Worm (Caenorhabditis elegans) whole organism, young adult: ENCODE measurements around the gene Y41E3.6.
A peak's percentile ranks its signal among the peaks of the same experiment; 100 is the strongest.

Source experiments
- B0035.1 ChIP-seq: sonication (generic microtip); optimal IDR thresholded peaks from 2 replicates; lab custom pipeline; 2016; ENCODE audit warnings: missing genetic modification characterization, mild to moderate bottlenecking, missing compliant biosample characterization, missing genotype, missing genetic modification reagents
- B0336.3 ChIP-seq: fragments of 200-800 bp; sonication (Bioruptor generic); IDR thresholded peaks from 2 replicates; pipeline ENCODE4 v1.3.6; 2022; ENCODE audit warnings: missing genetic modification characterization, missing compliant biosample characterization
- C06A6.2 ChIP-seq: fragments of 200-800 bp; sonication (Bioruptor generic); conservative IDR thresholded peaks from 2 replicates; pipeline ENCODE4 v1.3.6; 2022; ENCODE audit warnings: missing genetic modification characterization, missing compliant biosample characterization
- C17E4.6 ChIP-seq: fragments of 200-800 bp; sonication (Bioruptor generic); IDR thresholded peaks from 2 replicates; pipeline ENCODE4 v1.3.6; 2022; ENCODE audit warnings: missing genetic modification reagents, missing genetic modification characterization, missing compliant biosample characterization
- D2030.7 ChIP-seq: fragments of 200-800 bp; sonication (Bioruptor generic); IDR thresholded peaks from 2 replicates; pipeline ENCODE4 v1.3.6; 2022; ENCODE audit warnings: missing genetic modification reagents, missing genetic modification characterization, missing compliant biosample characterization
- F22D6.2 ChIP-seq: sonication (generic microtip); optimal IDR thresholded peaks from 2 replicates; lab custom pipeline; 2016; ENCODE audit warnings: mild to moderate bottlenecking, missing genetic modification characterization, missing compliant biosample characterization
- F49E8.2 ChIP-seq: sonication (generic microtip); optimal IDR thresholded peaks from 3 replicates; lab custom pipeline; 2017; ENCODE audit warnings: missing genetic modification characterization, mild to moderate bottlenecking, missing compliant biosample characterization, antibody characterized with exemption, moderate library complexity; ENCODE audit not compliant: insufficient read depth
- K11D2.4 ChIP-seq: fragments of 200-800 bp; sonication (Bioruptor generic); IDR thresholded peaks from 2 replicates; pipeline ENCODE4 v1.3.6; 2022; ENCODE audit warnings: missing genetic modification reagents, missing genetic modification characterization, missing compliant biosample characterization
- Y53G8AR.9 ChIP-seq: fragments of 200-800 bp; sonication (Bioruptor generic); conservative IDR thresholded peaks from 2 replicates; pipeline ENCODE4 v1.3.6; 2022; ENCODE audit warnings: missing genetic modification reagents, missing genetic modification characterization, missing compliant biosample characterization
- Y56A3A.18 ChIP-seq: fragments of 200-800 bp; sonication (Bioruptor generic); IDR thresholded peaks from 2 replicates; pipeline ENCODE4 v1.3.6; 2022; ENCODE audit warnings: missing genetic modification reagents, missing genetic modification characterization, missing compliant biosample characterization
- Y95B8A.8 ChIP-seq: fragments of 200-800 bp; sonication (Bioruptor generic); IDR thresholded peaks from 2 replicates; pipeline ENCODE4 v1.3.6; 2022; ENCODE audit warnings: missing genetic modification reagents, missing genetic modification characterization, missing compliant biosample characterization
- ama-1 ChIP-seq, 3 experiments: fragments of 150-350 bp in 1 of 3; sonication (generic microtip) in 2 of 3; optimal IDR thresholded peaks; 2 replicates each; lab custom pipeline; 2014 to 2018; ENCODE audit warnings: missing biosample characterization in 2 of 3, missing genetic modification characterization in 2 of 3, missing genetic modification reagents in 2 of 3
- aptf-2 ChIP-seq: fragments of 200-800 bp; sonication (Bioruptor generic); conservative IDR thresholded peaks from 2 replicates; pipeline ENCODE4 v1.3.6; 2022; ENCODE audit warnings: missing genetic modification reagents, missing genetic modification characterization, missing compliant biosample characterization
- atf-7 ChIP-seq: sonication (generic microtip); optimal IDR thresholded peaks from 2 replicates; lab custom pipeline; 2017; ENCODE audit warnings: mild to moderate bottlenecking, missing genetic modification characterization, missing compliant biosample characterization
- attf-6 ChIP-seq: fragments of 200-800 bp; sonication (Bioruptor generic); IDR thresholded peaks from 2 replicates; pipeline ENCODE4 v1.3.6; 2022; ENCODE audit warnings: missing genetic modification reagents, missing genetic modification characterization, missing compliant biosample characterization
- ccch-3 ChIP-seq: fragments of 200-800 bp; sonication (Bioruptor generic); optimal IDR thresholded peaks from 2 replicates; lab custom pipeline; 2018; ENCODE audit warnings: mild to moderate bottlenecking, missing genetic modification characterization, missing compliant biosample characterization
- cebp-2 ChIP-seq: fragments of 200-800 bp; sonication (Bioruptor generic); IDR thresholded peaks from 2 replicates; pipeline ENCODE4 v1.3.6; 2022; ENCODE audit warnings: missing genetic modification characterization, missing compliant biosample characterization
- ceh-100 ChIP-seq: fragments of 200-800 bp; sonication (Bioruptor generic); IDR thresholded peaks from 2 replicates; pipeline ENCODE4 v1.3.6; 2022; ENCODE audit warnings: missing genetic modification reagents, missing genetic modification characterization, missing compliant biosample characterization
- ceh-58 ChIP-seq: fragments of 200-800 bp; sonication (Bioruptor generic); IDR thresholded peaks from 2 replicates; pipeline ENCODE4 v1.3.6; 2022; ENCODE audit warnings: missing genetic modification characterization, missing compliant biosample characterization
- ceh-91 ChIP-seq: fragments of 200-800 bp; sonication (Bioruptor generic); IDR thresholded peaks from 2 replicates; pipeline ENCODE4 v1.3.6; 2022; ENCODE audit warnings: missing genetic modification reagents, missing genetic modification characterization, missing compliant biosample characterization
- die-1 ChIP-seq: sonication (generic microtip); optimal IDR thresholded peaks from 2 replicates; lab custom pipeline; 2016; ENCODE audit warnings: missing genotype, mild to moderate bottlenecking, missing genetic modification characterization, missing compliant biosample characterization
- dpl-1 ChIP-seq: fragments of 150-350 bp; optimal IDR thresholded peaks from 2 replicates; lab custom pipeline; 2014; ENCODE audit warnings: missing biosample characterization, missing genetic modification reagents, missing genetic modification characterization
- fkh-3 ChIP-seq: sonication (generic microtip); optimal IDR thresholded peaks from 2 replicates; lab custom pipeline; 2016; ENCODE audit warnings: mild to moderate bottlenecking, missing genetic modification characterization, missing compliant biosample characterization
- hmg-20 ChIP-seq: fragments of 200-800 bp; sonication (Bioruptor generic); IDR thresholded peaks from 2 replicates; pipeline ENCODE4 v1.3.6; 2022; ENCODE audit warnings: missing genetic modification reagents, missing genetic modification characterization, missing compliant biosample characterization
- lin-26 ChIP-seq: fragments of 200-800 bp; sonication (Bioruptor generic); IDR thresholded peaks from 2 replicates; pipeline ENCODE4 v1.3.6; 2022; ENCODE audit warnings: missing genetic modification reagents, missing genetic modification characterization, missing compliant biosample characterization
- madf-3 ChIP-seq: fragments of 200-800 bp; sonication (Bioruptor generic); IDR thresholded peaks from 2 replicates; pipeline ENCODE4 v1.3.6; 2022; ENCODE audit warnings: missing genetic modification reagents, missing genetic modification characterization, missing compliant biosample characterization
- mcd-1 ChIP-seq: fragments of 200-800 bp; sonication (Bioruptor generic); IDR thresholded peaks from 2 replicates; pipeline ENCODE4 v1.3.6; 2022; ENCODE audit warnings: missing genetic modification reagents, missing genetic modification characterization, missing compliant biosample characterization
- mes-4 ChIP-seq: sonication (generic microtip); optimal IDR thresholded peaks from 2 replicates; lab custom pipeline; 2016; ENCODE audit warnings: missing genotype, missing genetic modification characterization, missing compliant biosample characterization
- nhr-27 ChIP-seq: fragments of 200-800 bp; sonication (Bioruptor generic); optimal IDR thresholded peaks from 2 replicates; lab custom pipeline; 2018; ENCODE audit warnings: mild to moderate bottlenecking, missing genetic modification characterization, moderate library complexity, missing compliant biosample characterization
- pbrm-1 ChIP-seq: fragments of 200-800 bp; sonication (Bioruptor generic); IDR thresholded peaks from 2 replicates; pipeline ENCODE4 v1.3.6; 2022; ENCODE audit warnings: missing genetic modification reagents, missing genetic modification characterization, missing compliant biosample characterization
- pha-4 ChIP-seq: fragments of 150-350 bp; sonication (generic microtip); optimal IDR thresholded peaks from 2 replicates; lab custom pipeline; 2014; ENCODE audit warnings: missing biosample characterization, missing genetic modification reagents, missing genetic modification characterization
- rpc-1 ChIP-seq, 2 experiments: fragments of 150-350 bp in 1 of 2; sonication (generic microtip) in 1 of 2; optimal IDR thresholded peaks; 2 replicates each; lab custom pipeline; 2014 to 2018; ENCODE audit warnings: missing biosample characterization in 1 of 2, missing genetic modification characterization in 1 of 2, missing genetic modification reagents in 1 of 2, missing genotype in 1 of 2
- sdz-38 ChIP-seq: sonication (generic microtip); optimal IDR thresholded peaks from 2 replicates; lab custom pipeline; 2016; ENCODE audit warnings: missing genotype, missing genetic modification characterization, missing compliant biosample characterization
- sea-2 ChIP-seq: fragments of 200-800 bp; sonication (Bioruptor generic); IDR thresholded peaks from 2 replicates; pipeline ENCODE4 v1.3.6; 2022; ENCODE audit warnings: missing genetic modification characterization, missing compliant biosample characterization
- snpc-1.1 ChIP-seq: sonication (generic microtip); optimal IDR thresholded peaks from 2 replicates; lab custom pipeline; 2017; ENCODE audit warnings: missing genetic modification characterization, mild to moderate bottlenecking, missing compliant biosample characterization, antibody characterized with exemption, moderate library complexity, missing genotype, missing genetic modification reagents; ENCODE audit not compliant: insufficient read depth
- snpc-3.4 ChIP-seq: sonication (generic microtip); optimal IDR thresholded peaks from 2 replicates; lab custom pipeline; 2017; ENCODE audit warnings: missing genetic modification characterization, mild to moderate bottlenecking, missing compliant biosample characterization, antibody characterized with exemption, moderate library complexity, missing genotype, missing genetic modification reagents
- snpc-4 ChIP-seq, 5 experiments: fragments of 150-350 bp in 1 of 5; sonication (generic microtip) in 4 of 5; optimal IDR thresholded peaks; 2 replicates each; lab custom pipeline; 2014 to 2018; ENCODE audit warnings: missing genetic modification characterization in 5 of 5, missing biosample characterization in 3 of 5, antibody characterized with exemption in 2 of 5, mild to moderate bottlenecking in 2 of 5, missing compliant biosample characterization in 2 of 5, missing genotype in 2 of 5, moderate library complexity in 2 of 5, missing genetic modification reagents in 1 of 5
- sptf-2 ChIP-seq: fragments of 200-800 bp; sonication (Bioruptor generic); optimal IDR thresholded peaks from 2 replicates; lab custom pipeline; 2018; ENCODE audit warnings: mild to moderate bottlenecking, missing genetic modification characterization, missing compliant biosample characterization
- tbx-9 ChIP-seq: sonication (generic microtip); optimal IDR thresholded peaks from 2 replicates; lab custom pipeline; 2016; ENCODE audit warnings: borderline replicate concordance, missing genetic modification characterization, inconsistent platforms, missing compliant biosample characterization
- ztf-25 ChIP-seq: fragments of 200-800 bp; sonication (Bioruptor generic); IDR thresholded peaks from 2 replicates; pipeline ENCODE4 v1.3.6; 2022; ENCODE audit warnings: missing genetic modification reagents, missing genetic modification characterization, missing compliant biosample characterization

Y41E3.6 gene

ce11 chrIV:15049288-15050094 is 42.9 kb downstream of the Y41E3.6 start (continued):
- TF ChIP-seq fkh-3 (tag; lab: Kevin White, UChicago) (no peak), F49E8.2 (no peak), ceh-58 (no peak), aptf-2 (GFP tag; lab: Robert Waterston, UW) (0 out of 2 replicates have a peak, but pooled peaks have one; percentile 27), ama-1 (optimal IDR thresholded peaks at IDR 0.05; lab: Kevin White, UChicago) (no peak), ama-1 (GFP tag; optimal IDR thresholded peaks at IDR 0.05; lab: Kevin White, UChicago) (peak in 1 of 2 experiments; percentile 32), ztf-25 (GFP tag; lab: Robert Waterston, UW) (peak; percentile 60; the same call in 1 of the 2 replicates), attf-6 (GFP tag; lab: Robert Waterston, UW) (0 out of 2 replicates have a peak, but pooled peaks have one; percentile 18), C17E4.6 (GFP tag; lab: Robert Waterston, UW) (no peak), mcd-1 (GFP tag; lab: Robert Waterston, UW) (peak; percentile 52; the same call in 1 of the 2 replicates), snpc-4 (GFP tag; optimal IDR thresholded peaks at IDR 0.05; lab: Kevin White, UChicago) (peak; percentile 35), snpc-4 (tag; optimal IDR thresholded peaks at IDR 0.05; lab: Kevin White, UChicago) (peak in 2 of 4 experiments; percentile 18 to 77), ccch-3 (GFP tag; lab: Kevin White, UChicago) (no peak), pbrm-1 (GFP tag; lab: Robert Waterston, UW) (no peak), ceh-91 (GFP tag; lab: Robert Waterston, UW) (no peak), atf-7 (tag; lab: Kevin White, UChicago) (no peak), D2030.7 (GFP tag; lab: Robert Waterston, UW) (no peak; the same call in 1 of the 2 replicates), rpc-1 (optimal IDR thresholded peaks at IDR 0.05; lab: Kevin White, UChicago) (no peak), rpc-1 (tag; optimal IDR thresholded peaks at IDR 0.05; lab: Kevin White, UChicago) (no peak), die-1 (tag; lab: Kevin White, UChicago) (no peak), sdz-38 (tag; lab: Kevin White, UChicago) (no peak)

ce11 chrIV:15051045-15051444 is 44.5 kb downstream of the Y41E3.6 start:
- 0 out of 2 replicates have a peak, but pooled peaks have one; percentile 61 for TF ChIP-seq cebp-2 (GFP tag; lab: Robert Waterston, UW)
- no peak for TF ChIP-seq Y95B8A.8 (GFP tag; lab: Robert Waterston, UW)
- no peak for TF ChIP-seq F22D6.2 (tag; lab: Kevin White, UChicago)
- TF ChIP-seq Y53G8AR.9 (GFP tag; lab: Robert Waterston, UW) = no peak
- TF ChIP-seq pha-4 = no peak
- TF ChIP-seq, all 124 proteins: peak for 1

- TF ChIP-seq sea-2 (GFP tag; lab: Robert Waterston, UW) = no peak
Observed at ce11 chrIV:15053271-15053670, 46.7 kb downstream of the Y41E3.6 start, which contains the start of gene srt-47. Gene srt-47 (minus strand): TSS chrIV:15053371.

- TF ChIP-seq tbx-9 (tag; lab: Kevin White, UChicago) (no peak), nhr-27 (tag; lab: Kevin White, UChicago) (no peak), ccch-3 (GFP tag; lab: Kevin White, UChicago) (no peak), mes-4 (tag; lab: Kevin White, UChicago) (no peak), lin-26 (no peak), C06A6.2 (GFP tag; lab: Robert Waterston, UW) (no peak), dpl-1 (GFP tag; lab: Kevin White, UChicago) (no peak), snpc-3.4 (tag; lab: Kevin White, UChicago) (peak; percentile 33), B0035.1 (tag; lab: Kevin White, UChicago) (no peak), F22D6.2 (tag; lab: Kevin White, UChicago) (no peak), B0336.3 (GFP tag; lab: Robert Waterston, UW) (no peak), sptf-2 (GFP tag; lab: Kevin White, UChicago) (no peak), madf-3 (GFP tag; lab: Robert Waterston, UW) (no peak), snpc-1.1 (peak; percentile 47), Y56A3A.18 (GFP tag; lab: Robert Waterston, UW) (no peak), ceh-100 (no peak), hmg-20 (GFP tag; lab: Robert Waterston, UW) (no peak), K11D2.4 (GFP tag; lab: Robert Waterston, UW) (no peak), snpc-4 (GFP tag; optimal IDR thresholded peaks at IDR 0.05; lab: Kevin White, UChicago) (peak; percentile 36), snpc-4 (tag; optimal IDR thresholded peaks at IDR 0.05; lab: Kevin White, UChicago) (peak in 3 of 4 experiments; percentile 28 to 92 (median 30))
Observed at ce11 chrIV:15056081-15056586, 49.5 kb downstream of the Y41E3.6 start, which contains the start of gene Y41E3.19. Gene Y41E3.19 (plus strand): TSS chrIV:15056131.
